Fruit fly (Drosophila melanogaster): ENCODE data around the gene CG34001.

Gene CG34001

dm6 chr3L:10651271-10651670, 20.4 kb downstream of the CG34001 start:
- no peak for TF ChIP-seq CG17801 (GFP tag; optimal IDR thresholded peaks at IDR 0.05; ENCODE audit: partially characterized antibody)

dm6 chr3L:10652487-10652886, 21.6 kb downstream of the CG34001 start:
- TF ChIP-seq CG17801 (GFP tag; optimal IDR thresholded peaks at IDR 0.05; ENCODE audit: partially characterized antibody) = no peak

- TF ChIP-seq CG17801 (GFP tag; optimal IDR thresholded peaks at IDR 0.05; ENCODE audit: partially characterized antibody) = no peak
These were observed 23.6 kb downstream of the CG34001 start for dm6 chr3L:10654439-10654838.

- TF ChIP-seq CG17801 (GFP tag; optimal IDR thresholded peaks at IDR 0.05; ENCODE audit: partially characterized antibody) = no peak
These were observed 25.7 kb downstream of the CG34001 start for dm6 chr3L:10656451-10657198.

dm6 chr3L:10657311-10657710, 26.4 kb downstream of the CG34001 start:
- no peak for TF ChIP-seq CG17801 (GFP tag; optimal IDR thresholded peaks at IDR 0.05; ENCODE audit: partially characterized antibody)

- no peak for TF ChIP-seq CG17801 (GFP tag; optimal IDR thresholded peaks at IDR 0.05; ENCODE audit: partially characterized antibody)
These were observed 27.7 kb downstream of the CG34001 start for dm6 chr3L:10658362-10659127.

- no peak for TF ChIP-seq CG17801 (GFP tag; optimal IDR thresholded peaks at IDR 0.05; ENCODE audit: partially characterized antibody)
These were observed 28.6 kb downstream of the CG34001 start for dm6 chr3L:10659524-10659923.

dm6 chr3L:10659993-10660743, 29.3 kb downstream of the CG34001 start:
- TF ChIP-seq CG17801 (GFP tag; optimal IDR thresholded peaks at IDR 0.05; ENCODE audit: partially characterized antibody) = no peak

- TF ChIP-seq CG17801 (GFP tag; optimal IDR thresholded peaks at IDR 0.05; ENCODE audit: partially characterized antibody) = peak; percentile 53
These were observed 30.1 kb downstream of the CG34001 start, which contains the start of the genes CG32066 and CG8003 for dm6 chr3L:10660744-10661589. Gene CG32066 (minus strand): TSS chr3L:10661013. Gene CG8003 (plus strand): TSS chr3L:10661475.

- no peak for TF ChIP-seq CG17801 (GFP tag; optimal IDR thresholded peaks at IDR 0.05; ENCODE audit: partially characterized antibody)
These were observed 32.4 kb downstream of the CG34001 start, which contains the start of gene Adi1 for dm6 chr3L:10663190-10663763. Gene Adi1 (plus strand): TSS chr3L:10663376.

dm6 chr3L:10664511-10665062, 33.7 kb downstream of the CG34001 start, which contains the start of gene simj:
Gene simj (plus strand): TSS chr3L:10664739.
- TF ChIP-seq CG17801 (GFP tag; optimal IDR thresholded peaks at IDR 0.05; ENCODE audit: partially characterized antibody) = peak; percentile 79

dm6 chr3L:10665433-10666150, 34.7 kb downstream of the CG34001 start:
- peak; percentile 98 for TF ChIP-seq CG17801 (GFP tag; optimal IDR thresholded peaks at IDR 0.05; ENCODE audit: partially characterized antibody)

- TF ChIP-seq CG17801 (GFP tag; optimal IDR thresholded peaks at IDR 0.05; ENCODE audit: partially characterized antibody) = no peak
These were observed 35.7 kb downstream of the CG34001 start for dm6 chr3L:10666511-10667003.

Measured in ovary, adult (tissue).